Fruit fly (Drosophila melanogaster): ENCODE results near the gene CG17364.
A peak's percentile ranks its signal among the peaks of the same experiment; 100 is the strongest.

dm6 chr3L:14003297-14004040 is 10.3 kb upstream of the CG17364 start:
- TF ChIP-seq kay (GFP tag; ENCODE audit: borderline replicate concordance), result peak; percentile 91
- TF ChIP-seq Hr96 (GFP tag; optimal IDR thresholded peaks at IDR 0.05), result no peak
- no peak for TF ChIP-seq Crg-1 (GFP tag; optimal IDR thresholded peaks at IDR 0.05)
- no peak for TF ChIP-seq pad (GFP tag; optimal IDR thresholded peaks at IDR 0.05)
- TF ChIP-seq Mnt (GFP tag; optimal IDR thresholded peaks at IDR 0.05), result peak; percentile 23
- no peak for TF ChIP-seq Clk (GFP tag; optimal IDR thresholded peaks at IDR 0.05)
- TF ChIP-seq CG1620 (GFP tag; optimal IDR thresholded peaks at IDR 0.05), result no peak
- TF ChIP-seq toe (GFP tag; optimal IDR thresholded peaks at IDR 0.05), result no peak
- no peak for TF ChIP-seq CG33017 (tag; optimal IDR thresholded peaks at IDR 0.05)
- TF ChIP-seq CG7101 (tag; optimal IDR thresholded peaks at IDR 0.05), result no peak
- TF ChIP-seq CG12768 (GFP tag; optimal IDR thresholded peaks at IDR 0.05), result no peak
- TF ChIP-seq cnc (optimal IDR thresholded peaks at IDR 0.05), result no peak

All from whole organism, adult.